In the genomic region with DNA sequence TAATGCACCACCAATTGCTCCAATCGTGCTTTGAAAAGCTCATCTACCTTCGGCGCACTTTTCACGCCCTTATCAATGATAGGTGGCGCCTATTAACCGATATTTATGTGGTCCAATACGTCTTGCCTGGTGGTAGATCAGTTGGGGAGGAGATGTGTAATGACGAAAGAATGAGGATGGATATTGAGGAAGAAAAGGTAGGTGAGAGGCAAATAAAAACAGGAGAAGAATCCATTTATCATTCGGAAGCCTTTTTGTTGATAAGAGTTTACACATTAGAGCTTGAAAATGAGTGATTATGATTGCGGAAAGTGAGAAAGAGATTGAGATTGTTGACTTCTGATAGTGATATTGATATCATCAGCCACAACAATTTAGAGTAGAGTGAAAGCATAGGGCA, we compare ENCODE assay signal across 4 worm cellular contexts.
TF ChIP-seq lines count a peak whose summit lies in the region.

No protein-coding gene starts in this region.

TF ChIP-seq in whole organism, L1 larva, 84 proteins besides CTCF, POLR2A, EP300 and RAD21:
- TF ChIP-seq lin-35 (GFP tag; optimal IDR thresholded peaks at IDR 0.05; lab: Kevin White, UChicago) (no peak), nhr-71 (tag; optimal IDR thresholded peaks at IDR 0.05; lab: Kevin White, UChicago) (peak; percentile 29), tbx-2 (tag; optimal IDR thresholded peaks at IDR 0.05; lab: Kevin White, UChicago) (no peak), lin-14 (GFP tag; optimal IDR thresholded peaks at IDR 0.05; lab: Kevin White, UChicago) (peak; percentile 32), rnt-1 (tag; optimal IDR thresholded peaks at IDR 0.05; lab: Kevin White, UChicago) (peak; percentile 64), fkh-10 (GFP tag; optimal IDR thresholded peaks at IDR 0.05; lab: Kevin White, UChicago) (no peak), nhr-19 (GFP tag; conservative IDR thresholded peaks at IDR 0.05; lab: Robert Waterston, UW) (0 out of 2 replicates have a peak, but pooled peaks have one; percentile 7), nhr-77 (tag; optimal IDR thresholded peaks at IDR 0.05; lab: Kevin White, UChicago) (no peak), ztf-11 (tag; optimal IDR thresholded peaks at IDR 0.05; lab: Kevin White, UChicago) (no peak), sox-4 (tag; optimal IDR thresholded peaks at IDR 0.05; lab: Kevin White, UChicago) (no peak), mef-2 (tag; optimal IDR thresholded peaks at IDR 0.05; lab: Kevin White, UChicago) (no peak)
TF ChIP-seq in whole organism, L1 larva: peak in this region for 4.

TF ChIP-seq in whole organism, L2 larva, 48 proteins besides CTCF, POLR2A, EP300 and RAD21:
- TF ChIP-seq mab-5 (tag; optimal IDR thresholded peaks at IDR 0.05; lab: Kevin White, UChicago), result peak; percentile 19
- no peak for TF ChIP-seq F13H6.1 (tag; optimal IDR thresholded peaks at IDR 0.05; lab: Kevin White, UChicago)

TF ChIP-seq in whole organism, L3 larva, 47 proteins besides CTCF, POLR2A, EP300 and RAD21:
- TF ChIP-seq egl-5 (tag; optimal IDR thresholded peaks at IDR 0.05; lab: Kevin White, UChicago) (peak; percentile 63), jun-1 (tag; optimal IDR thresholded peaks at IDR 0.05; lab: Kevin White, UChicago) (no peak), hmg-11 (tag; optimal IDR thresholded peaks at IDR 0.05; lab: Kevin White, UChicago) (no peak), nfya-1 (tag; optimal IDR thresholded peaks at IDR 0.05; lab: Kevin White, UChicago; ENCODE audit: insufficient read depth) (no peak), nhr-76 (tag; optimal IDR thresholded peaks at IDR 0.05; lab: Kevin White, UChicago) (no peak), egl-27 (tag; optimal IDR thresholded peaks at IDR 0.05; lab: Kevin White, UChicago) (no peak)

TF ChIP-seq in whole organism, mixed stage, embryonic, 35 proteins besides CTCF, POLR2A, EP300 and RAD21:
- TF ChIP-seq unc-62 (GFP tag; optimal IDR thresholded peaks at IDR 0.05; lab: Kevin White, UChicago) (peak; percentile 53), nhr-2 (tag; optimal IDR thresholded peaks at IDR 0.05; lab: Kevin White, UChicago) (no peak), ham-2 (GFP tag; optimal IDR thresholded peaks at IDR 0.05; lab: Kevin White, UChicago) (no peak), mab-5 (tag; optimal IDR thresholded peaks at IDR 0.05; lab: Kevin White, UChicago) (peak; percentile 7)
